Worm (Caenorhabditis elegans): ENCODE measurements around the gene famh-161.

DNA sequence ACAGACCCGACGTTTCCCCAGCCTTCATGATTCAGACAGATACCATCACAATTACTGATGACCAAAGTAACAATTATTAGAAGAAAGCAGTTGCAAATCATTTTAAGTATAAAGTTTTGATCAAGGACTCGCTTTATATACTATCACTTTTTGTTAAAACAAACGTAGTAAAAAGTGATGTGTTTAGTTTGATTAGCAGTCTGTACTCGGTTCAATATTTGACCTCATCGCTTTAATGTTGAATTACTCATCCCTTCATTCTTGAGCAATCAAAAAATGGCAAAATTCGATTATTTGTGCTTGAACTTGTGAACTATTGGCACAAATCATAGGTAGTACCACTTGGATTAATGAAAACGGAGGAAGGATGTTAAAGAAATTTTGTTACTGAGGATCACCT is 24.3 kb upstream of the famh-161 start, which contains the start of gene abf-4:
- no peak for TF ChIP-seq elt-1 (tag; optimal IDR thresholded peaks at IDR 0.05)
- TF ChIP-seq nhr-12 (tag; optimal IDR thresholded peaks at IDR 0.05), result no peak
- TF ChIP-seq unc-39 (tag; optimal IDR thresholded peaks at IDR 0.05), result no peak
- TF ChIP-seq gmeb-1 (tag; optimal IDR thresholded peaks at IDR 0.05), result no peak

Measured in whole organism, L2 larva.